Fruit fly (Drosophila melanogaster) whole organism, wandering third instar larva: ENCODE results near the gene CG13784.

Source experiments
- Abd-B ChIP-seq: fragments of >200 bp; optimal IDR thresholded peaks from 2 replicates; lab custom pipeline; 2017; ENCODE audit warnings: missing biosample characterization, missing genetic modification characterization
- CG32264 ChIP-seq: fragments of 200-800 bp; sonication (Bioruptor generic); optimal IDR thresholded peaks from 2 replicates; lab custom pipeline; 2016; ENCODE audit warnings: missing biosample characterization, missing genetic modification characterization
- CG9705 ChIP-seq: fragments of 200-800 bp; sonication (Bioruptor generic); optimal IDR thresholded peaks from 2 replicates; lab custom pipeline; 2018; ENCODE audit warnings: missing biosample characterization, mild to moderate bottlenecking, missing genetic modification characterization
- CrebA ChIP-seq: fragments of 200-800 bp; sonication (Bioruptor generic); optimal IDR thresholded peaks from 2 replicates; lab custom pipeline; 2016; ENCODE audit warnings: missing biosample characterization, mild to moderate bottlenecking, missing genetic modification characterization, borderline replicate concordance
- Dif ChIP-seq: fragments of 200-275, 200-300 bp; sonication (Bioruptor generic); optimal IDR thresholded peaks from 2 replicates; lab custom pipeline; 2018; ENCODE audit warnings: missing biosample characterization, missing genetic modification characterization; ENCODE audit not compliant: partially characterized antibody
- GATAd ChIP-seq: sonication (Bioruptor generic); optimal IDR thresholded peaks from 2 replicates; lab custom pipeline; 2016; ENCODE audit warnings: missing biosample characterization, missing genetic modification characterization
- HLH106 ChIP-seq: fragments of 200-800 bp; optimal IDR thresholded peaks from 3 replicates; lab custom pipeline; 2019; ENCODE audit warnings: missing biosample characterization, mild to moderate bottlenecking, missing genetic modification characterization, moderate library complexity
- Hnf4 ChIP-seq: fragments of 200-800 bp; sonication (Bioruptor generic); optimal IDR thresholded peaks from 2 replicates; lab custom pipeline; 2016; ENCODE audit warnings: missing biosample characterization, mild to moderate bottlenecking, missing genetic modification characterization
- Hr78 ChIP-seq: fragments of >200 bp; optimal IDR thresholded peaks from 2 replicates; lab custom pipeline; 2017; ENCODE audit warnings: missing biosample characterization, missing genetic modification characterization
- Hr83 ChIP-seq: fragments of 200-300 bp; sonication (Bioruptor generic); optimal IDR thresholded peaks from 2 replicates; lab custom pipeline; 2016; ENCODE audit warnings: missing biosample characterization, mild to moderate bottlenecking, missing genetic modification characterization, moderate library complexity; ENCODE audit not compliant: poor library complexity, severe bottlenecking
- Myc ChIP-seq: fragments of >200 bp; optimal IDR thresholded peaks from 2 replicates; lab custom pipeline; 2017
- OdsH ChIP-seq: fragments of 200-800 bp; sonication (Bioruptor generic); optimal IDR thresholded peaks from 2 replicates; lab custom pipeline; 2016; ENCODE audit warnings: missing biosample characterization, mild to moderate bottlenecking, missing genetic modification characterization
- Rel ChIP-seq, 2 experiments: fragments of 200-800 bp; sonication (Bioruptor generic) in 1 of 2; optimal IDR thresholded peaks; 2 replicates in 1 of 2; 3 replicates in 1 of 2; lab custom pipeline; 2016 to 2019; ENCODE audit warnings: mild to moderate bottlenecking in 2 of 2, missing biosample characterization in 2 of 2, missing genetic modification characterization in 2 of 2, moderate library complexity in 1 of 2
- Sp1 ChIP-seq: fragments of 200-800 bp; sonication (Bioruptor generic); optimal IDR thresholded peaks from 3 replicates; lab custom pipeline; 2019; ENCODE audit warnings: missing biosample characterization, mild to moderate bottlenecking, missing genetic modification characterization, moderate library complexity
- Vsx2 ChIP-seq: fragments of 200-300, 225-300 bp; sonication (Bioruptor generic); optimal IDR thresholded peaks from 2 replicates; lab custom pipeline; 2018; ENCODE audit warnings: missing biosample characterization, missing genetic modification characterization; ENCODE audit not compliant: partially characterized antibody
- br ChIP-seq: fragments of 200-800 bp; sonication (Bioruptor generic); optimal IDR thresholded peaks from 2 replicates; lab custom pipeline; 2016; ENCODE audit warnings: missing biosample characterization, missing genetic modification characterization
- brk ChIP-seq: fragments of 200-800 bp; sonication (Bioruptor generic); optimal IDR thresholded peaks from 2 replicates; lab custom pipeline; 2016; ENCODE audit warnings: missing biosample characterization, mild to moderate bottlenecking, missing genetic modification characterization
- dl ChIP-seq, 2 experiments: fragments of 175-275, 200-275 bp in 1 of 2; fragments of 200-275 bp in 1 of 2; sonication (Bioruptor generic); optimal IDR thresholded peaks; lab custom pipeline; 2018; ENCODE audit warnings: mild to moderate bottlenecking in 2 of 2, missing biosample characterization in 2 of 2, missing genetic modification characterization in 2 of 2, moderate library complexity in 2 of 2; ENCODE audit not compliant: partially characterized antibody in 2 of 2, insufficient read depth in 1 of 2
- dsf ChIP-seq: sonication (Bioruptor generic); optimal IDR thresholded peaks from 2 replicates; lab custom pipeline; 2016; ENCODE audit warnings: missing biosample characterization, missing genetic modification characterization, borderline replicate concordance
- ey ChIP-seq: fragments of 200-800 bp; sonication (Bioruptor generic); optimal IDR thresholded peaks from 2 replicates; lab custom pipeline; 2016; ENCODE audit warnings: missing biosample characterization, missing genetic modification characterization
- foxo ChIP-seq, 2 experiments: fragments of 200-800 bp; sonication (Bioruptor generic); optimal IDR thresholded peaks; 2 replicates in 1 of 2; 3 replicates in 1 of 2; lab custom pipeline; 2016 to 2017; ENCODE audit warnings: missing biosample characterization in 2 of 2, missing genetic modification characterization in 2 of 2
- fru ChIP-seq: fragments of 200-800 bp; sonication (Bioruptor generic); optimal IDR thresholded peaks from 3 replicates; lab custom pipeline; 2016; ENCODE audit warnings: missing biosample characterization, mild to moderate bottlenecking, missing genetic modification characterization
- h ChIP-seq: fragments of 200-800 bp; sonication (Bioruptor generic); optimal IDR thresholded peaks from 3 replicates; lab custom pipeline; 2016; ENCODE audit warnings: missing biosample characterization, mild to moderate bottlenecking, missing genetic modification characterization
- jim ChIP-seq: fragments of 175-275, 200-325 bp; sonication (Bioruptor generic); optimal IDR thresholded peaks from 2 replicates; lab custom pipeline; 2016; ENCODE audit warnings: missing biosample characterization, mild to moderate bottlenecking, missing genetic modification characterization
- lola ChIP-seq: fragments of >200 bp; optimal IDR thresholded peaks from 2 replicates; lab custom pipeline; 2017; ENCODE audit warnings: missing biosample characterization, missing genetic modification characterization
- pan ChIP-seq: fragments of >200 bp; optimal IDR thresholded peaks from 2 replicates; lab custom pipeline; 2017
- psq ChIP-seq: fragments of 200-800 bp; sonication (Bioruptor generic); optimal IDR thresholded peaks from 3 replicates; lab custom pipeline; 2017; ENCODE audit warnings: missing biosample characterization, mild to moderate bottlenecking, missing genetic modification characterization, moderate library complexity
- rgr ChIP-seq: fragments of 200-800 bp; sonication (Bioruptor generic); optimal IDR thresholded peaks from 3 replicates; lab custom pipeline; 2016; ENCODE audit warnings: missing biosample characterization, mild to moderate bottlenecking, missing genetic modification characterization
- sv ChIP-seq: fragments of 200-800 bp; sonication (Bioruptor generic); optimal IDR thresholded peaks from 3 replicates; lab custom pipeline; 2016; ENCODE audit warnings: missing biosample characterization, missing genetic modification characterization
- tai ChIP-seq: sonication (Bioruptor generic); optimal IDR thresholded peaks from 2 replicates; lab custom pipeline; 2016; ENCODE audit warnings: missing biosample characterization, missing genetic modification characterization
- woc ChIP-seq: sonication (Bioruptor generic); optimal IDR thresholded peaks from 2 replicates; lab custom pipeline; 2016; ENCODE audit warnings: missing biosample characterization, mild to moderate bottlenecking, missing genetic modification characterization

Gene CG13784

DNA sequence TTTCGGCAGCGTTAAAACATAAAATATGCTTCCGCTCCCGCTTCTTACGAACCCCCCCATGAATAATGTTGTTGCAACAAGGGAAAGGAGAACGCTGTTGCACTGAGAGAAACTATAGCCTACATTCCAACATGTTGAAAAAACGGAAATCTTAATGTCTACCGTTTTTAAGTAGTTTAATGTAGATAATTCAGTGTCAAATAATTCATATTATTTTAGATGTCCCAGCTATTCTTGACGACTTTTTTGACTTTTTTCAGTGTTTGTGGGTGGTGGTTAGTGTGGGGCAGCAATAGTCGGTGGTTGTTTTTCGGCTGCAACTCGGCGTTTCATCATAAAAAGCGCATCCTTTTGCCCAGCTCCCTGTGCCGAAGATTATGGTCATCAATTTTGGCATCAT is 42.2 kb upstream of the CG13784 start (continued):
- no peak for TF ChIP-seq dsf (GFP tag; lab: Kevin White, UChicago)

DNA sequence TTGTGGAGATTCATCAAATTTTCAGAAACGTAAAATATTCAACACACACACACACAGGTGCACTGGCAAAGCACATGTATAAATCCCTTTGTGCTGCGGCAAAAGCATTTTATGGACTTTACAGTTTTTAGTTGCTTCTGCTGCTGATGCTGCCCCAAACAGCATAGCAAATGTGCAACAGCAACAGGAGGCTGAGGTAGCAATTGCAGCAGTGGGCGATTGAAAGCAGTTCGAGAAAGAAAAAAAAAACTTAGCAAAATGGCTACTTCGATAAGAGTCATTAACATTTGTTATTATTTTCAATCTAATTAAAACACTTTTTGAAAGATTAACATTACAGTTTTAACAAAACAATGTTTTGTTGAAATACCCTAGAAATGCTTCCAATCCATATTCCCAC is 40.4 kb upstream of the CG13784 start:
- no peak for TF ChIP-seq Hr78 (GFP tag; lab: Kevin White, UChicago)
- TF ChIP-seq Vsx2 (GFP tag; lab: Kevin White, UChicago), result no peak
- no peak for TF ChIP-seq Dif (GFP tag; lab: Kevin White, UChicago)
- no peak for TF ChIP-seq CrebA
- TF ChIP-seq CG32264 (GFP tag; lab: Kevin White, UChicago), result no peak
- no peak for TF ChIP-seq Hr83 (GFP tag; lab: Kevin White, UChicago)
- TF ChIP-seq GATAd, result no peak
- TF ChIP-seq psq (GFP tag; lab: Kevin White, UChicago), result no peak
- no peak for TF ChIP-seq fru
- TF ChIP-seq h (GFP tag; lab: Kevin White, UChicago), result no peak
- TF ChIP-seq, all 38 proteins: peak for 0

DNA sequence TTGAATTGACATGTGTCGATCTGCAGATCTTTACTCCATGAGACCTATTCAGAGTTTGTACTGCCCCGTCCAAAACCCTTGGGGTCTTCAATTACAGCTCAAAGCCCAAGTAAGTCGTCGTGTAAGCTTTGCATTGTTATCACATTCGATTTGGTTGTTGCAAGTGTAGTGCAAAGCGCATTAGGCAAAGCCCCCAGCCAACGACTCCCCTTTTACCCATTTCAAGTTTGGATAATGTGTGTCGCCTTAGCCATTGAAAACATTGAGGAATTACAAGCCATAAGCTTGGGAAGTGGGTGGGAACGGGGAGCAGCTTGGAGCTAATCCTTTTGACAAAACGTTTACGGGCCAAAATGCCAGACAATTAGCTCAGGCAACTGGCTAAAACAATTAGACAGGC is 39.7 kb upstream of the CG13784 start:
- TF ChIP-seq HLH106 (tag; lab: Kevin White, UChicago) (no peak), Rel (GFP tag; optimal IDR thresholded peaks at IDR 0.05; lab: Kevin White, UChicago) (no peak), Rel (tag; optimal IDR thresholded peaks at IDR 0.05; lab: Kevin White, UChicago) (no peak), lola (no peak), GATAd (no peak), dsf (GFP tag; lab: Kevin White, UChicago) (no peak), pan (lab: Kevin White, UChicago) (no peak), woc (no peak), CG32264 (GFP tag; lab: Kevin White, UChicago) (no peak), Dif (GFP tag; lab: Kevin White, UChicago) (no peak), fru (no peak), psq (GFP tag; lab: Kevin White, UChicago) (no peak), CrebA (no peak), rgr (GFP tag; lab: Kevin White, UChicago) (no peak), jim (GFP tag; lab: Kevin White, UChicago) (no peak), Hnf4 (GFP tag; lab: Kevin White, UChicago) (no peak), Vsx2 (GFP tag; lab: Kevin White, UChicago) (no peak), br (GFP tag; lab: Kevin White, UChicago) (no peak), Abd-B (GFP tag; lab: Kevin White, UChicago) (no peak), foxo (GFP tag; optimal IDR thresholded peaks at IDR 0.05; lab: Kevin White, UChicago) (no peak)

DNA sequence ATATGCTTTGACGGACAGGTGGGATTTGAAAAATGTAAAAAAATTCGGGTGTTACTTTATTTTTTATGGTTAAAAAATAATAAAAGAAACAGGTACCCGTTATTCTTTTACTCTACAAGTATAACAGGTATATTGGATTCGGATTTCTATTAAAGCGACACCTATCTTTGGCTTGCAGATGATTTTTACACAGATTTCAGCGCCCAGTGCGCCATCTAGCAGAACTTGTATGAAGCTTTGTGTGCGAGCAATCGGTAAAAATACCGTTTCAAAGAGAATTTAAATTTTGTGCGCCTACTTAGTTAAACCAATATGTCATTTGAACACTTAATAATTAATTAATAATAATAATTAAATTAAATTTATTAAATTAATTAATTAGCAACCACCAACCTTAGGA is 38.3 kb upstream of the CG13784 start:
- no peak for TF ChIP-seq woc
- TF ChIP-seq ey (GFP tag; lab: Kevin White, UChicago), result peak; percentile 26
- TF ChIP-seq Sp1 (GFP tag; lab: Kevin White, UChicago), result no peak
- peak in 1 of 2 experiments; percentile 61 for TF ChIP-seq foxo (GFP tag; optimal IDR thresholded peaks at IDR 0.05; lab: Kevin White, UChicago)
- peak; percentile 17 for TF ChIP-seq fru
- peak; percentile 45 for TF ChIP-seq OdsH (GFP tag; lab: Kevin White, UChicago)
- TF ChIP-seq dl (GFP tag; optimal IDR thresholded peaks at IDR 0.05; lab: Kevin White, UChicago; ENCODE audit: insufficient read depth in 1 of 2, partially characterized antibody in 2 of 2), result no peak
- TF ChIP-seq h (GFP tag; lab: Kevin White, UChicago), result peak; percentile 52
- TF ChIP-seq dsf (GFP tag; lab: Kevin White, UChicago), result no peak
- no peak for TF ChIP-seq CrebA
- peak; percentile 54 for TF ChIP-seq HLH106 (tag; lab: Kevin White, UChicago)
- TF ChIP-seq jim (GFP tag; lab: Kevin White, UChicago), result no peak
- peak; percentile 47 for TF ChIP-seq tai
- peak; percentile 10 for TF ChIP-seq br (GFP tag; lab: Kevin White, UChicago)
- no peak for TF ChIP-seq sv (GFP tag; lab: Kevin White, UChicago)
- no peak for TF ChIP-seq GATAd
- TF ChIP-seq CG9705, result peak; percentile 26
- TF ChIP-seq Hr83 (GFP tag; lab: Kevin White, UChicago), result peak; percentile 46
- peak; percentile 54 for TF ChIP-seq rgr (GFP tag; lab: Kevin White, UChicago)
- no peak for TF ChIP-seq Vsx2 (GFP tag; lab: Kevin White, UChicago)
- TF ChIP-seq Myc (lab: Kevin White, UChicago), result peak; percentile 94
- TF ChIP-seq brk (GFP tag; lab: Kevin White, UChicago), result no peak
- peak; percentile 46 for TF ChIP-seq Hnf4 (GFP tag; lab: Kevin White, UChicago)
- TF ChIP-seq pan (lab: Kevin White, UChicago), result no peak
